Fruit fly (Drosophila melanogaster) whole organism, adult: Measurements from ENCODE around the gene Art9.

Experiments
- CG11617 ChIP-seq: fragments of 200-800 bp; sonication (Bioruptor generic); optimal IDR thresholded peaks from 2 replicates; lab custom pipeline; 2017; ENCODE audit warnings: mild to moderate bottlenecking, missing biosample characterization, missing genetic modification reagents, missing genetic modification characterization
- CG12768 ChIP-seq: fragments of 200-800 bp; sonication (Bioruptor generic); optimal IDR thresholded peaks from 2 replicates; lab custom pipeline; 2017; ENCODE audit warnings: missing biosample characterization, missing genetic modification characterization, mild to moderate bottlenecking, moderate library complexity, missing genetic modification reagents
- CG14711 ChIP-seq: fragments of 200-800 bp; sonication (Bioruptor generic); optimal IDR thresholded peaks from 2 replicates; lab custom pipeline; 2018; ENCODE audit warnings: missing biosample characterization, mild to moderate bottlenecking, missing genetic modification characterization, moderate library complexity
- CG1620 ChIP-seq: fragments of 200-800 bp; sonication (Bioruptor generic); optimal IDR thresholded peaks from 2 replicates; lab custom pipeline; 2016; ENCODE audit warnings: missing biosample characterization, missing genetic modification characterization
- CG33017 ChIP-seq: fragments of 200-800 bp; sonication (Bioruptor generic); optimal IDR thresholded peaks from 2 replicates; lab custom pipeline; 2018; ENCODE audit warnings: missing biosample characterization, mild to moderate bottlenecking, missing genetic modification characterization, moderate library complexity
- CG5204 ChIP-seq: fragments of 200-800 bp; sonication (Bioruptor generic); optimal IDR thresholded peaks from 2 replicates; lab custom pipeline; 2016; ENCODE audit warnings: missing biosample characterization, missing genetic modification characterization
- CG7045 ChIP-seq: fragments of 200-800 bp; sonication (Bioruptor generic); optimal IDR thresholded peaks from 2 replicates; lab custom pipeline; 2017; ENCODE audit warnings: missing biosample characterization, mild to moderate bottlenecking, missing genetic modification characterization
- CG7101 ChIP-seq: fragments of 200-800 bp; sonication (Bioruptor generic); optimal IDR thresholded peaks from 2 replicates; lab custom pipeline; 2018; ENCODE audit warnings: missing biosample characterization, mild to moderate bottlenecking, missing genetic modification characterization, moderate library complexity
- Clk ChIP-seq: fragments of 200-800 bp; sonication (Bioruptor generic); optimal IDR thresholded peaks from 2 replicates; lab custom pipeline; 2017; ENCODE audit warnings: missing biosample characterization, missing genetic modification characterization
- Crg-1 ChIP-seq: fragments of 200-800 bp; sonication (Bioruptor generic); optimal IDR thresholded peaks from 2 replicates; lab custom pipeline; 2016; ENCODE audit warnings: missing biosample characterization, missing genetic modification characterization
- Hr96 ChIP-seq: fragments of 200-800 bp; sonication (Bioruptor generic); optimal IDR thresholded peaks from 2 replicates; lab custom pipeline; 2016; ENCODE audit warnings: missing biosample characterization, missing genetic modification characterization
- Mnt ChIP-seq: fragments of 200-800 bp; sonication (Bioruptor generic); optimal IDR thresholded peaks from 2 replicates; lab custom pipeline; 2016; ENCODE audit warnings: missing biosample characterization, mild to moderate bottlenecking, missing genetic modification characterization
- bab1 ChIP-seq: fragments of 200-800 bp; sonication (Bioruptor generic); optimal IDR thresholded peaks from 3 replicates; lab custom pipeline; 2019; ENCODE audit warnings: missing biosample characterization, mild to moderate bottlenecking, missing genetic modification characterization, moderate library complexity
- cic ChIP-seq: fragments of 200-800 bp; sonication (Bioruptor generic); optimal IDR thresholded peaks from 2 replicates; lab custom pipeline; 2017; ENCODE audit warnings: missing biosample characterization, mild to moderate bottlenecking, missing genetic modification characterization, moderate library complexity
- cnc ChIP-seq, 2 experiments: fragments of >200 bp; optimal IDR thresholded peaks; 2 replicates each; lab custom pipeline; 2017
- kay ChIP-seq: fragments of 200-800 bp; sonication (Bioruptor generic); peaks from one replicate; lab custom pipeline; 2016; ENCODE audit warnings: missing biosample characterization, missing genetic modification characterization, borderline replicate concordance
- ovo ChIP-seq: fragments of 200-800 bp; sonication (Bioruptor generic); optimal IDR thresholded peaks from 2 replicates; lab custom pipeline; 2016; ENCODE audit warnings: missing biosample characterization, missing genetic modification characterization
- pad ChIP-seq: fragments of 200-800 bp; sonication (Bioruptor generic); optimal IDR thresholded peaks from 3 replicates; lab custom pipeline; 2017; ENCODE audit warnings: missing biosample characterization, missing genetic modification characterization, mild to moderate bottlenecking, moderate library complexity, missing genetic modification reagents
- tj ChIP-seq: fragments of 200-800 bp; sonication (Bioruptor generic); optimal IDR thresholded peaks from 3 replicates; lab custom pipeline; 2017; ENCODE audit warnings: missing biosample characterization, mild to moderate bottlenecking, missing genetic modification characterization, moderate library complexity
- toe ChIP-seq: fragments of 200-800 bp; sonication (Bioruptor generic); optimal IDR thresholded peaks from 2 replicates; lab custom pipeline; 2016; ENCODE audit warnings: missing biosample characterization, missing genetic modification characterization

The Art9 gene

dm6 chr3R:13964074-13964473 lies 20.8 kb upstream of the Art9 start, which contains the start of gene Kots:
Gene Kots (minus strand): TSS chr3R:13964174.
- TF ChIP-seq Crg-1 (GFP tag; lab: Kevin White, UChicago), result no peak
- no peak for TF ChIP-seq CG33017 (tag; lab: Kevin White, UChicago)
- no peak for TF ChIP-seq toe
- TF ChIP-seq kay (GFP tag; lab: Kevin White, UChicago), result no peak
- TF ChIP-seq tj, result no peak
- TF ChIP-seq Hr96 (GFP tag; lab: Kevin White, UChicago), result no peak
- no peak for TF ChIP-seq CG12768
- no peak for TF ChIP-seq cic (GFP tag; lab: Kevin White, UChicago)
- TF ChIP-seq CG11617, result no peak
- TF ChIP-seq CG1620, result no peak
- no peak for TF ChIP-seq Mnt (GFP tag; lab: Kevin White, UChicago)
- no peak for TF ChIP-seq CG7045 (GFP tag; lab: Kevin White, UChicago)
- TF ChIP-seq CG7101 (tag; lab: Kevin White, UChicago), result no peak
- no peak for TF ChIP-seq pad (GFP tag; lab: Kevin White, UChicago)
- TF ChIP-seq CG14711, result no peak
- TF ChIP-seq CG5204, result no peak
- TF ChIP-seq bab1 (GFP tag; lab: Kevin White, UChicago), result no peak
- no peak for TF ChIP-seq Clk (GFP tag; lab: Kevin White, UChicago)
- TF ChIP-seq ovo (GFP tag; lab: Kevin White, UChicago), result no peak

dm6 chr3R:13958582-13958981 lies 15.3 kb upstream of the Art9 start, which contains the start of gene Ipp:
Gene Ipp (plus strand): TSS chr3R:13958789.
- no peak for TF ChIP-seq pad (GFP tag; lab: Kevin White, UChicago)
- TF ChIP-seq Clk (GFP tag; lab: Kevin White, UChicago), result no peak
- TF ChIP-seq CG14711, result no peak

- no peak for TF ChIP-seq bab1 (GFP tag; lab: Kevin White, UChicago)
- TF ChIP-seq toe, result no peak
- TF ChIP-seq CG12768, result no peak
- TF ChIP-seq cnc (optimal IDR thresholded peaks at IDR 0.05; lab: Kevin White, UChicago), result no peak
These were observed 13.6 kb upstream of the Art9 start for dm6 chr3R:13956809-13957351.

- TF ChIP-seq Clk (GFP tag; lab: Kevin White, UChicago) (no peak), bab1 (GFP tag; lab: Kevin White, UChicago) (no peak)
These were observed 12.0 kb upstream of the Art9 start for dm6 chr3R:13955227-13955626.

- TF ChIP-seq CG7101 (tag; lab: Kevin White, UChicago), result no peak
- no peak for TF ChIP-seq CG11617
- no peak for TF ChIP-seq Crg-1 (GFP tag; lab: Kevin White, UChicago)
- TF ChIP-seq bab1 (GFP tag; lab: Kevin White, UChicago), result no peak
- TF ChIP-seq pad (GFP tag; lab: Kevin White, UChicago), result no peak
- TF ChIP-seq Hr96 (GFP tag; lab: Kevin White, UChicago), result no peak
- TF ChIP-seq cnc (optimal IDR thresholded peaks at IDR 0.05; lab: Kevin White, UChicago), result no peak
- TF ChIP-seq cic (GFP tag; lab: Kevin White, UChicago), result no peak
- TF ChIP-seq CG12768, result no peak
- TF ChIP-seq CG7045 (GFP tag; lab: Kevin White, UChicago), result no peak
- no peak for TF ChIP-seq CG1620
- no peak for TF ChIP-seq Mnt (GFP tag; lab: Kevin White, UChicago)
- no peak for TF ChIP-seq ovo (GFP tag; lab: Kevin White, UChicago)
- TF ChIP-seq Clk (GFP tag; lab: Kevin White, UChicago), result no peak
- TF ChIP-seq CG14711, result no peak
- no peak for TF ChIP-seq tj
- TF ChIP-seq kay (GFP tag; lab: Kevin White, UChicago), result no peak
These were observed 9.0 kb upstream of the Art9 start for dm6 chr3R:13952303-13952702.

dm6 chr3R:13951038-13951437 lies 7.8 kb upstream of the Art9 start, which contains the start of gene CG9926:
Gene CG9926 (minus strand): TSS chr3R:13951138.
- TF ChIP-seq kay (GFP tag; lab: Kevin White, UChicago), result no peak

dm6 chr3R:13949571-13949970 lies 6.3 kb upstream of the Art9 start:
- no peak for TF ChIP-seq Clk (GFP tag; lab: Kevin White, UChicago)
- no peak for TF ChIP-seq toe
- TF ChIP-seq kay (GFP tag; lab: Kevin White, UChicago), result no peak
- no peak for TF ChIP-seq tj
- no peak for TF ChIP-seq Mnt (GFP tag; lab: Kevin White, UChicago)
- TF ChIP-seq CG12768, result no peak
- no peak for TF ChIP-seq Crg-1 (GFP tag; lab: Kevin White, UChicago)
- TF ChIP-seq CG7045 (GFP tag; lab: Kevin White, UChicago), result no peak

dm6 chr3R:13948237-13948636 lies 5.0 kb upstream of the Art9 start, which contains the start of gene CG31517:
Gene CG31517 (plus strand): TSS chr3R:13948420.
- TF ChIP-seq CG14711 (no peak), kay (GFP tag; lab: Kevin White, UChicago) (peak; percentile 43)
